Worm (Caenorhabditis elegans) whole organism, L4 larva: ENCODE data around the gene E02A10.4.

Experiments
- F44E2.7 ChIP-seq: fragments of 200-800 bp; sonication (Bioruptor generic); IDR thresholded peaks from 2 replicates; pipeline ENCODE4 v2.1.2; 2022; ENCODE audit warnings: missing genetic modification characterization, missing compliant biosample characterization
- ama-1 ChIP-seq: fragments of 150-350 bp; optimal IDR thresholded peaks from 2 replicates; lab custom pipeline; 2014; ENCODE audit warnings: inconsistent platforms, mixed read lengths
- ceh-82 ChIP-seq: sonication (generic microtip); optimal IDR thresholded peaks from 2 replicates; lab custom pipeline; 2017; ENCODE audit warnings: missing biosample characterization, missing genetic modification characterization
- cey-2 ChIP-seq: sonication (generic microtip); optimal IDR thresholded peaks from 3 replicates; lab custom pipeline; 2017; ENCODE audit warnings: missing genetic modification characterization, mild to moderate bottlenecking, missing compliant biosample characterization, antibody characterized with exemption, borderline replicate concordance; ENCODE audit not compliant: insufficient read depth
- dpl-1 ChIP-seq: fragments of 150-350 bp; optimal IDR thresholded peaks from 2 replicates; lab custom pipeline; 2014; ENCODE audit warnings: missing biosample characterization, missing genetic modification reagents, missing genetic modification characterization
- fkh-10 ChIP-seq: fragments of 150-350 bp; optimal IDR thresholded peaks from 2 replicates; lab custom pipeline; 2014; ENCODE audit warnings: missing biosample characterization, missing genetic modification reagents, missing genetic modification characterization
- lin-15B ChIP-seq: fragments of 150-350 bp; sonication (generic microtip); optimal IDR thresholded peaks from 3 replicates; lab custom pipeline; 2014; ENCODE audit warnings: missing biosample characterization, missing genetic modification characterization
- lin-39 ChIP-seq: fragments of 150-350 bp; optimal IDR thresholded peaks from 2 replicates; lab custom pipeline; 2014; ENCODE audit warnings: missing biosample characterization, missing genetic modification reagents, missing genetic modification characterization
- mdl-1 ChIP-seq, 2 experiments: fragments of 150-350 bp in 1 of 2; sonication (generic microtip) in 1 of 2; optimal IDR thresholded peaks; 2 replicates each; lab custom pipeline; 2014 to 2017; ENCODE audit warnings: missing biosample characterization in 2 of 2, missing genetic modification characterization in 2 of 2
- nhr-111 ChIP-seq: fragments of 200-800 bp; sonication (Bioruptor generic); optimal IDR thresholded peaks from 2 replicates; lab custom pipeline; 2018; ENCODE audit warnings: mild to moderate bottlenecking, missing genetic modification characterization, missing compliant biosample characterization
- nhr-76 ChIP-seq: fragments of 150-350 bp; optimal IDR thresholded peaks from 2 replicates; lab custom pipeline; 2014; ENCODE audit warnings: missing biosample characterization, missing genetic modification characterization
- snpc-4 ChIP-seq: fragments of 150-350 bp; optimal IDR thresholded peaks from 2 replicates; lab custom pipeline; 2014; ENCODE audit warnings: missing biosample characterization, missing genetic modification characterization
- unc-62 ChIP-seq, 3 experiments: fragments of 150-350 bp in 1 of 3; sonication (generic microtip); optimal IDR thresholded peaks in 2 of 3; peaks in 1 of 3; 1 replicate in 1 of 3; 2 replicates in 2 of 3; lab custom pipeline; 2014 to 2017; ENCODE audit warnings: missing biosample characterization in 3 of 3, missing genetic modification characterization in 3 of 3, missing genetic modification reagents in 3 of 3, missing genotype in 1 of 3
- zag-1 ChIP-seq: fragments of 150-350 bp; optimal IDR thresholded peaks from 2 replicates; lab custom pipeline; 2014; ENCODE audit warnings: missing biosample characterization, missing genetic modification characterization

ce11 chrV:12599110-12599509 is 31.4 kb upstream of the E02A10.4 start, which contains the start of the genes C14C10.10 and ril-2:
- TF ChIP-seq unc-62 (GFP tag; optimal IDR thresholded peaks at IDR 0.05 in 1 of 2; lab: Kevin White, UChicago) (no peak), unc-62 (tag; optimal IDR thresholded peaks at IDR 0.05; lab: Kevin White, UChicago) (no peak), cey-2 (tag; lab: Kevin White, UChicago) (no peak), zag-1 (tag; lab: Kevin White, UChicago) (no peak), ceh-82 (no peak), ama-1 (lab: Kevin White, UChicago) (no peak), snpc-4 (no peak), nhr-76 (tag; lab: Kevin White, UChicago) (no peak), nhr-111 (GFP tag; lab: Kevin White, UChicago) (no peak), F44E2.7 (no peak), lin-15B (tag; lab: Kevin White, UChicago) (no peak), mdl-1 (tag; optimal IDR thresholded peaks at IDR 0.05; lab: Kevin White, UChicago) (no peak), lin-39 (tag; lab: Kevin White, UChicago) (no peak), dpl-1 (GFP tag; lab: Kevin White, UChicago) (no peak), fkh-10 (GFP tag; lab: Kevin White, UChicago) (no peak)
